Worm (Caenorhabditis elegans) whole organism, late embryonic: ENCODE measurements around the gene rpl-36.

Source experiments
- ceh-34 ChIP-seq: sonication (generic microtip); optimal IDR thresholded peaks from 2 replicates; lab custom pipeline; 2016; ENCODE audit warnings: mild to moderate bottlenecking, missing genetic modification characterization, missing compliant biosample characterization
- ceh-9 ChIP-seq: sonication (generic microtip); optimal IDR thresholded peaks from 2 replicates; lab custom pipeline; 2016; ENCODE audit warnings: mild to moderate bottlenecking, missing genetic modification characterization, inconsistent platforms, missing compliant biosample characterization
- elt-2 ChIP-seq: sonication (generic microtip); optimal IDR thresholded peaks from 2 replicates; lab custom pipeline; 2016; ENCODE audit warnings: missing genetic modification reagents, missing genetic modification characterization, missing compliant biosample characterization
- hlh-13 ChIP-seq: fragments of 200-800 bp; sonication (Bioruptor generic); optimal IDR thresholded peaks from 2 replicates; lab custom pipeline; 2018; ENCODE audit warnings: mild to moderate bottlenecking, missing genetic modification characterization, missing compliant biosample characterization
- hlh-30 ChIP-seq: sonication (generic microtip); optimal IDR thresholded peaks from 2 replicates; lab custom pipeline; 2017; ENCODE audit warnings: antibody characterized with exemption, missing genetic modification characterization, missing compliant biosample characterization; ENCODE audit not compliant: insufficient read depth
- sox-2 ChIP-seq: fragments of 200-800 bp; sonication (Bioruptor generic); IDR thresholded peaks from 2 replicates; pipeline ENCODE4 v1.3.6; 2022; ENCODE audit warnings: missing genetic modification reagents, missing genetic modification characterization, missing compliant biosample characterization
- sox-4 ChIP-seq: sonication (generic microtip); optimal IDR thresholded peaks from 2 replicates; lab custom pipeline; 2017; ENCODE audit warnings: mild to moderate bottlenecking, missing genetic modification characterization, inconsistent platforms, missing compliant biosample characterization
- tbx-7 ChIP-seq: sonication (generic microtip); optimal IDR thresholded peaks from 2 replicates; lab custom pipeline; 2016; ENCODE audit warnings: missing genotype, missing genetic modification characterization, missing compliant biosample characterization

DNA sequence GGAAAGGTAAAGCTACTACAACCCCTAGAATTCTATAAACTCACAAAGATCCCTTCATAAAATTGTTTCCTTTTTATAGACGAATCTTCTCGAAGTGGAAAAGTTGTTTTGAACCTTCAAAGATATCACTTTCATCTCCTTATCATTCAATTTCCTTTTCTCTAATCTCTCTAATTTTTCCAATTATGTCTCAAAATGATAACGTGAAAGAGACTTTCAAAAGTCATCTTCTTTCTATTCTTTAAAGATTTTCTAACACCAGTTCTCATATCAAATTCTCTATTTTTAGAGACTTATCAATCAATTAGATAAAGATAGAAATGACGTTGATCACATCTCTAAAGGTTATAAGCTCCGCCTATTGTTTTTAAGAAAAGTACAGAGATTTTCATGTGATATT, 19.4 kb downstream of the rpl-36 start:
- TF ChIP-seq sox-2 (GFP tag; lab: Robert Waterston, UW) (no peak), hlh-13 (GFP tag; lab: Kevin White, UChicago) (no peak), sox-4 (tag; lab: Kevin White, UChicago) (no peak), hlh-30 (no peak), ceh-9 (no peak), tbx-7 (tag; lab: Kevin White, UChicago) (no peak), elt-2 (tag; lab: Kevin White, UChicago) (no peak), ceh-34 (tag; lab: Kevin White, UChicago) (no peak)
